Worm (Caenorhabditis elegans) whole organism, young adult: Measurements from ENCODE around the gene rip-1.
"Not testable (repeated sequence)": the region's sequence is repeated elsewhere in the genome, so short reads cannot be mapped to it uniquely, and the experiment has no call there.

Source experiments
- B0035.1 ChIP-seq: sonication (generic microtip); optimal IDR thresholded peaks from 2 replicates; lab custom pipeline; 2016; ENCODE audit warnings: missing genetic modification characterization, mild to moderate bottlenecking, missing compliant biosample characterization, missing genotype, missing genetic modification reagents
- B0261.1 ChIP-seq: sonication (generic microtip); optimal IDR thresholded peaks from 2 replicates; lab custom pipeline; 2016; ENCODE audit warnings: mild to moderate bottlenecking, missing genetic modification characterization, moderate library complexity, missing compliant biosample characterization
- C06A6.2 ChIP-seq: fragments of 200-800 bp; sonication (Bioruptor generic); conservative IDR thresholded peaks from 2 replicates; pipeline ENCODE4 v1.3.6; 2022; ENCODE audit warnings: missing genetic modification characterization, missing compliant biosample characterization
- C17E4.6 ChIP-seq: fragments of 200-800 bp; sonication (Bioruptor generic); IDR thresholded peaks from 2 replicates; pipeline ENCODE4 v1.3.6; 2022; ENCODE audit warnings: missing genetic modification reagents, missing genetic modification characterization, missing compliant biosample characterization
- D2030.7 ChIP-seq: fragments of 200-800 bp; sonication (Bioruptor generic); IDR thresholded peaks from 2 replicates; pipeline ENCODE4 v1.3.6; 2022; ENCODE audit warnings: missing genetic modification reagents, missing genetic modification characterization, missing compliant biosample characterization
- F10E7.11 ChIP-seq: sonication (generic microtip); optimal IDR thresholded peaks from 2 replicates; lab custom pipeline; 2017; ENCODE audit warnings: mild to moderate bottlenecking, missing genetic modification characterization, moderate library complexity, missing compliant biosample characterization
- F23B12.7 ChIP-seq: sonication (generic microtip); optimal IDR thresholded peaks from 2 replicates; lab custom pipeline; 2017; ENCODE audit warnings: missing genetic modification characterization, mild to moderate bottlenecking, missing compliant biosample characterization, antibody characterized with exemption, moderate library complexity; ENCODE audit not compliant: insufficient read depth
- F37B4.10 ChIP-seq: fragments of 200-800 bp; sonication (Bioruptor generic); IDR thresholded peaks from 2 replicates; pipeline ENCODE4 v1.3.6; 2022; ENCODE audit warnings: missing genetic modification characterization, missing compliant biosample characterization
- F55B11.4 ChIP-seq: sonication (generic microtip); optimal IDR thresholded peaks from 2 replicates; lab custom pipeline; 2016; ENCODE audit warnings: missing compliant biosample characterization, missing genetic modification characterization, borderline replicate concordance; ENCODE audit not compliant: insufficient read depth
- K11D2.4 ChIP-seq: fragments of 200-800 bp; sonication (Bioruptor generic); IDR thresholded peaks from 2 replicates; pipeline ENCODE4 v1.3.6; 2022; ENCODE audit warnings: missing genetic modification reagents, missing genetic modification characterization, missing compliant biosample characterization
- K12H6.12 ChIP-seq: fragments of 200-800 bp; sonication (Bioruptor generic); optimal IDR thresholded peaks from 2 replicates; lab custom pipeline; 2018; ENCODE audit warnings: mild to moderate bottlenecking, missing genetic modification characterization, missing compliant biosample characterization
- T26A5.8 ChIP-seq: sonication (generic microtip); optimal IDR thresholded peaks from 2 replicates; lab custom pipeline; 2016; ENCODE audit warnings: missing genetic modification characterization, missing compliant biosample characterization
- ZK185.1 ChIP-seq: sonication (generic microtip); optimal IDR thresholded peaks from 2 replicates; lab custom pipeline; 2016; ENCODE audit warnings: mild to moderate bottlenecking, missing genetic modification characterization, missing compliant biosample characterization; ENCODE audit not compliant: poor library complexity, severe bottlenecking
- ama-1 ChIP-seq, 3 experiments: fragments of 150-350 bp in 1 of 3; sonication (generic microtip) in 2 of 3; optimal IDR thresholded peaks; 2 replicates each; lab custom pipeline; 2014 to 2018; ENCODE audit warnings: missing biosample characterization in 2 of 3, missing genetic modification characterization in 2 of 3, missing genetic modification reagents in 2 of 3
- aptf-3 ChIP-seq: fragments of 200-800 bp; sonication (Bioruptor generic); IDR thresholded peaks from 2 replicates; pipeline ENCODE4 v1.3.6; 2022; ENCODE audit warnings: missing genetic modification characterization, missing compliant biosample characterization
- attf-3 ChIP-seq: fragments of 200-800 bp; sonication (Bioruptor generic); conservative IDR thresholded peaks from 2 replicates; pipeline ENCODE4 v1.3.6; 2022; ENCODE audit warnings: missing genetic modification reagents, missing genetic modification characterization, missing compliant biosample characterization
- bed-1 ChIP-seq: fragments of 200-800 bp; sonication (Bioruptor generic); IDR thresholded peaks from 2 replicates; pipeline ENCODE4 v1.3.6; 2022; ENCODE audit warnings: missing genetic modification reagents, missing genetic modification characterization, missing compliant biosample characterization
- ceh-100 ChIP-seq: fragments of 200-800 bp; sonication (Bioruptor generic); IDR thresholded peaks from 2 replicates; pipeline ENCODE4 v1.3.6; 2022; ENCODE audit warnings: missing genetic modification reagents, missing genetic modification characterization, missing compliant biosample characterization
- ceh-91 ChIP-seq: fragments of 200-800 bp; sonication (Bioruptor generic); IDR thresholded peaks from 2 replicates; pipeline ENCODE4 v1.3.6; 2022; ENCODE audit warnings: missing genetic modification reagents, missing genetic modification characterization, missing compliant biosample characterization
- dox-1 ChIP-seq: fragments of 200-800 bp; sonication (Bioruptor generic); IDR thresholded peaks from 2 replicates; pipeline ENCODE4 v1.3.6; 2022; ENCODE audit warnings: missing genetic modification reagents, missing genetic modification characterization, missing compliant biosample characterization
- dpff-1 ChIP-seq: sonication (generic microtip); optimal IDR thresholded peaks from 2 replicates; lab custom pipeline; 2017; ENCODE audit warnings: mild to moderate bottlenecking, missing genetic modification characterization, missing compliant biosample characterization
- dpl-1 ChIP-seq: fragments of 150-350 bp; optimal IDR thresholded peaks from 2 replicates; lab custom pipeline; 2014; ENCODE audit warnings: missing biosample characterization, missing genetic modification reagents, missing genetic modification characterization
- hlh-12 ChIP-seq: sonication (generic microtip); optimal IDR thresholded peaks from 2 replicates; lab custom pipeline; 2016; ENCODE audit warnings: missing genetic modification characterization, missing compliant biosample characterization
- hmg-1.2 ChIP-seq: fragments of 200-800 bp; sonication (Bioruptor generic); IDR thresholded peaks from 2 replicates; pipeline ENCODE4 v1.3.6; 2022; ENCODE audit warnings: missing genetic modification reagents, missing genetic modification characterization, missing compliant biosample characterization
- hrde-1 ChIP-seq: sonication (generic microtip); optimal IDR thresholded peaks from 2 replicates; lab custom pipeline; 2016; ENCODE audit warnings: missing genetic modification characterization, mild to moderate bottlenecking, missing compliant biosample characterization, moderate library complexity, missing genotype, missing genetic modification reagents, borderline replicate concordance
- hsf-1 ChIP-seq: fragments of 200-800 bp; sonication (Bioruptor generic); IDR thresholded peaks from 2 replicates; pipeline ENCODE4 v1.3.6; 2022; ENCODE audit warnings: missing genetic modification reagents, missing genetic modification characterization, missing compliant biosample characterization
- lin-35 ChIP-seq, 3 experiments: fragments of 150-350 bp in 2 of 3; sonication (generic microtip) in 1 of 3; optimal IDR thresholded peaks; 2 replicates each; lab custom pipeline; 2014 to 2018; ENCODE audit warnings: missing biosample characterization in 3 of 3, missing genetic modification characterization in 3 of 3, missing genetic modification reagents in 3 of 3
- lin-54 ChIP-seq: fragments of 200-800 bp; sonication (Bioruptor generic); optimal IDR thresholded peaks from 2 replicates; lab custom pipeline; 2018; ENCODE audit warnings: mild to moderate bottlenecking, missing genetic modification characterization, missing compliant biosample characterization
- madf-10 ChIP-seq: sonication (generic microtip); optimal IDR thresholded peaks from 2 replicates; lab custom pipeline; 2016; ENCODE audit warnings: mild to moderate bottlenecking, missing genetic modification characterization, missing compliant biosample characterization
- madf-6 ChIP-seq: fragments of 200-800 bp; sonication (Bioruptor generic); IDR thresholded peaks from 2 replicates; pipeline ENCODE4 v1.3.6; 2022; ENCODE audit warnings: missing genetic modification reagents, missing genetic modification characterization, missing compliant biosample characterization
- mes-4 ChIP-seq: sonication (generic microtip); optimal IDR thresholded peaks from 2 replicates; lab custom pipeline; 2016; ENCODE audit warnings: missing genotype, missing genetic modification characterization, missing compliant biosample characterization
- mxl-1 ChIP-seq: sonication (generic microtip); optimal IDR thresholded peaks from 2 replicates; lab custom pipeline; 2016; ENCODE audit warnings: missing genetic modification characterization, missing compliant biosample characterization
- nfyb-1 ChIP-seq: fragments of 200-800 bp; sonication (Bioruptor generic); IDR thresholded peaks from 2 replicates; pipeline ENCODE4 v1.3.6; 2022; ENCODE audit warnings: missing genetic modification reagents, missing genetic modification characterization, missing compliant biosample characterization
- nhr-179 ChIP-seq: sonication (generic microtip); optimal IDR thresholded peaks from 2 replicates; lab custom pipeline; 2016; ENCODE audit warnings: mild to moderate bottlenecking, missing genetic modification characterization, missing compliant biosample characterization
- nhr-27 ChIP-seq: fragments of 200-800 bp; sonication (Bioruptor generic); optimal IDR thresholded peaks from 2 replicates; lab custom pipeline; 2018; ENCODE audit warnings: mild to moderate bottlenecking, missing genetic modification characterization, moderate library complexity, missing compliant biosample characterization
- nhr-80 ChIP-seq: sonication (generic microtip); optimal IDR thresholded peaks from 2 replicates; lab custom pipeline; 2016; ENCODE audit warnings: missing genetic modification characterization, missing compliant biosample characterization
- snpc-1.3 ChIP-seq: sonication (generic microtip); optimal IDR thresholded peaks from 2 replicates; lab custom pipeline; 2017; ENCODE audit warnings: missing genetic modification characterization, mild to moderate bottlenecking, missing compliant biosample characterization, antibody characterized with exemption, moderate library complexity, missing genotype, missing genetic modification reagents; ENCODE audit not compliant: insufficient read depth
- tbx-9 ChIP-seq: sonication (generic microtip); optimal IDR thresholded peaks from 2 replicates; lab custom pipeline; 2016; ENCODE audit warnings: borderline replicate concordance, missing genetic modification characterization, inconsistent platforms, missing compliant biosample characterization
- xnd-1 ChIP-seq: sonication (generic microtip); optimal IDR thresholded peaks from 2 replicates; lab custom pipeline; 2016; ENCODE audit warnings: missing genotype, missing genetic modification reagents, missing genetic modification characterization, missing compliant biosample characterization
- zfh-2 ChIP-seq: fragments of 200-800 bp; sonication (Bioruptor generic); conservative IDR thresholded peaks from 2 replicates; pipeline ENCODE4 v1.3.6; 2022; ENCODE audit warnings: missing genetic modification reagents, missing genetic modification characterization, missing compliant biosample characterization
- ztf-25 ChIP-seq: fragments of 200-800 bp; sonication (Bioruptor generic); IDR thresholded peaks from 2 replicates; pipeline ENCODE4 v1.3.6; 2022; ENCODE audit warnings: missing genetic modification reagents, missing genetic modification characterization, missing compliant biosample characterization
- ztf-3 ChIP-seq: fragments of 200-800 bp; sonication (Bioruptor generic); optimal IDR thresholded peaks from 2 replicates; lab custom pipeline; 2018; ENCODE audit warnings: mild to moderate bottlenecking, missing genetic modification characterization, missing compliant biosample characterization
- ztf-6 ChIP-seq: fragments of 200-800 bp; sonication (Bioruptor generic); IDR thresholded peaks from 2 replicates; pipeline ENCODE4 v1.3.6; 2022; ENCODE audit warnings: missing genetic modification reagents, missing genetic modification characterization, missing compliant biosample characterization

rip-1 gene

DNA sequence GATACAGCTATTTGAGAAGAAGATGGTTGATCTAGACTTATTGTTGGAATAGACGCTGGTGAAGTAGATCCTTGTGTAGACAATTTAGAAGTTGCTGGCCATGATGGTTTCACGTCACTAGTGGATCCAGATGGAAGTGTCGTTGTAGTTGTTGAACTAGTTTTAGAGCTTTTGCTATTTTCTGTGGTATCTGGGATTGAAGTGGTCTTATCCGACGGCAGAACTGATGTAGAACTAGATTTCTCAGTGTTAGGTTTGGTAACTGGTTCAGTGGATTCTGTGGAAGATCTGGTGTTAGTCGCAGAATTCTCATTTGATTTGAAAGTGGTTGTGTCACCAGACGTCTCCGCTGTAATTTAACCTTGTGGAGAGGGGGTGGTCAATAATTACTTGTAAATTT is 26.9 kb downstream of the rip-1 start:
- no peak for TF ChIP-seq C17E4.6 (GFP tag; lab: Robert Waterston, UW)
- no peak for TF ChIP-seq nhr-80 (tag; lab: Kevin White, UChicago)
- TF ChIP-seq nhr-27 (tag; lab: Kevin White, UChicago), result no peak
- no peak for TF ChIP-seq attf-3 (GFP tag; lab: Robert Waterston, UW)
- TF ChIP-seq dpl-1 (GFP tag; lab: Kevin White, UChicago), result no peak
- TF ChIP-seq F55B11.4 (tag; lab: Kevin White, UChicago), result no peak
- no peak for TF ChIP-seq lin-54
- TF ChIP-seq nfyb-1 (GFP tag; lab: Robert Waterston, UW), result no peak
- TF ChIP-seq mes-4, result no peak
- TF ChIP-seq nhr-179 (tag; lab: Kevin White, UChicago), result no peak

DNA sequence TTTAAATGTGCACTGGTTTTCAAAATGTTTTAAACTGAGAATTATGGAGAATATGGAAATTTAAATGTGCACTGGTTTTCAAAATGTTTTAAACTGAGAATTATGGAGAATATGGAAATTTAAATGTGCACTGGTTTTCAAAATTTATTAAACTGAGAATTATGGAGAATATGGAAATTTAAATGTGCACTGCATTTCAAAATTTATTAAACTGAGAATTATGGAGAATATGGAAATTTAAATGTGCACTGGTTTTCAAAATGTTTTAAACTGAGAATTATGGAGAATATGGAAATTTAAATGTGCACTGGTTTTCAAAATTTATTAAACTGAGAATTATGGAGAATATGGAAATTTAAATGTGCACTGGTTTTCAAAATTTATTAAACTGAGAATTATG is 33.5 kb downstream of the rip-1 start:
- TF ChIP-seq ZK185.1 (tag; lab: Kevin White, UChicago), result peak; percentile 89

DNA sequence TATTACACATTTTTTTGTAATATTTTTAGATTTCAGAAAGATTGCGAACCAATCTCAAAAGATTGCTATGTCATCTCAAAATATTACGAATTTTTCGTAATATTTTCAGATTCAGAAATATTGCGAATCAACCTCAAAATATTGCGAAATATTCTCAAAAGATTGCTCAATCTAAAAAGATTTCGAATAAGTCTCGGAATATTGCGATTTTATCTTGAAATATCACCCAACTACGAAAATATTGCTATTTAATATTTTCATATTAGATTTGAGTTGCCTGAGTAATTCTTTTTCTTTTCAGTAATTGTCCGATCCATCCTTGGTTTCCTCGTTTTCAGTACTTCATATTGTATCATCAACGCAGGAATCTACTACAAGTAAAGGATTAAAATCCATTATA is 36.7 kb downstream of the rip-1 start, which contains the start of gene Y70G10A.4:
Gene Y70G10A.4, plus strand, starts transcription at position 301 of the 400 bp plus-strand sequence.
- not testable (repeated sequence) for TF ChIP-seq ztf-6 (GFP tag; lab: Robert Waterston, UW); D2030.7; K12H6.12

DNA sequence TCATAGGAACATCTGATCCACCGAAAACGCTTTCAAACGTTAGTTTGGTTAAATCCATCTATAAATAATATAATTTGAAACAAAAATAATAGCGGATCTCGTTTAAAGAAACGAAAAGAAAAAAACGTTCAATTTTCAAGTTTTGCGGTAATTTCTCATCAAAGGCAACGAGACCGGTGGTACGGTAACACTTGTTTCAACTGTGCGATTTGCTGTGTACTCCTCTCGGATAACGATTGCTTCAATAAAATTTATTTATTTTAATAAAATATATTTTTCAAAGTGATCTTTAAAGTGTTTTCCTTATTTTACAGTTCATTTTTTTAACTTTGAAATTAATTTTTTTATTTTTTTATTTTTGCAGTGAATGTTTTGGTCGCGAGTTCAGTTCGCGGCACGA is 40.0 kb downstream of the rip-1 start, which contains the start of the genes rde-4 and cox-14:
Gene rde-4, minus strand, starts transcription at position 60 of the 400 bp plus-strand sequence.
Gene cox-14, plus strand, starts transcription at position 356 of the 400 bp plus-strand sequence.
- TF ChIP-seq F37B4.10 (GFP tag; lab: Robert Waterston, UW) (no peak), hrde-1 (no peak), K11D2.4 (GFP tag; lab: Robert Waterston, UW) (no peak), nhr-80 (tag; lab: Kevin White, UChicago) (no peak), hmg-1.2 (no peak), ztf-25 (GFP tag; lab: Robert Waterston, UW) (no peak), lin-35 (GFP tag; optimal IDR thresholded peaks at IDR 0.05; lab: Kevin White, UChicago) (peak in 1 of 3 experiments; percentile 86), F23B12.7 (tag; lab: Kevin White, UChicago) (peak; percentile 72), snpc-1.3 (tag; lab: Kevin White, UChicago) (peak; percentile 48), xnd-1 (peak; percentile 22), hsf-1 (GFP tag; lab: Robert Waterston, UW) (no peak), hlh-12 (tag; lab: Kevin White, UChicago) (no peak), K12H6.12 (no peak), madf-6 (no peak), attf-3 (GFP tag; lab: Robert Waterston, UW) (no peak), dpl-1 (GFP tag; lab: Kevin White, UChicago) (peak; percentile 27), C06A6.2 (no peak), dox-1 (GFP tag; lab: Robert Waterston, UW) (no peak), ceh-91 (GFP tag; lab: Robert Waterston, UW) (no peak), F10E7.11 (tag; lab: Kevin White, UChicago) (no peak), B0035.1 (tag; lab: Kevin White, UChicago) (no peak), ama-1 (optimal IDR thresholded peaks at IDR 0.05; lab: Kevin White, UChicago) (no peak), ama-1 (GFP tag; optimal IDR thresholded peaks at IDR 0.05; lab: Kevin White, UChicago) (no peak), bed-1 (GFP tag; lab: Robert Waterston, UW) (no peak), mxl-1 (tag; lab: Kevin White, UChicago) (no peak), D2030.7 (no peak), B0261.1 (no peak), tbx-9 (tag; lab: Kevin White, UChicago) (no peak), ztf-3 (GFP tag; lab: Kevin White, UChicago) (no peak), madf-10 (tag; lab: Kevin White, UChicago) (peak; percentile 23), ceh-100 (GFP tag; lab: Robert Waterston, UW) (no peak), dpff-1 (tag; lab: Kevin White, UChicago) (no peak), T26A5.8 (tag; lab: Kevin White, UChicago) (no peak), zfh-2 (GFP tag; lab: Robert Waterston, UW) (no peak), aptf-3 (GFP tag; lab: Robert Waterston, UW) (no peak)
